Worm (Caenorhabditis elegans): Measurements from ENCODE around the gene ZK177.3.

The ZK177.3 gene

DNA sequence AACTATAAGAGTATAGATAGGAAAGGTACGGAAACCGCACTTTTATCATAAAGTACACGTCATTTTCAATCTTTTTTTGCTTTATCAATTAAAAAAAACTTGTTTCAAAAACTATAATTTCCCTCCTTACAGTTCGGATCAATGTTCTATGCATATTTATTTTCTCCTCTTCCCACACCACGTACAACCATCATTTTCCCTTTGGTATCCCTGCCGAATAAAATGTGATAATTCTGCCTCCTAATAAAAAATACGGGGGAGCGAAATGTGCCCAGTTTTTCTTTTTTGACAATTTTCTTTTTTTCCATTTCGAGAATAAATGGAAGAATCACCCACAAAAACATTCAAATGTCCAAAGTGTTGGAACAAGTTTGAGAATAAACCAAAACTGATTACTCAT is at the start of gene ZK177.3:
TSS of gene ZK177.3 (plus strand) at position 301 of the 400 bp plus-strand sequence.
- TF ChIP-seq pat-9 (tag; optimal IDR thresholded peaks at IDR 0.05): no peak
- no peak for TF ChIP-seq pax-1 (tag; optimal IDR thresholded peaks at IDR 0.05)
- no peak for TF ChIP-seq unc-86 (tag; optimal IDR thresholded peaks at IDR 0.05)
- TF ChIP-seq pha-2 (tag; optimal IDR thresholded peaks at IDR 0.05): no peak
- TF ChIP-seq sdc-2 (tag; optimal IDR thresholded peaks at IDR 0.05): no peak
- no peak for TF ChIP-seq pqm-1 (tag; optimal IDR thresholded peaks at IDR 0.05)
- no peak for TF ChIP-seq Y22D7AL.16 (tag; optimal IDR thresholded peaks at IDR 0.05)
- TF ChIP-seq sox-4 (tag; optimal IDR thresholded peaks at IDR 0.05): no peak
- no peak for TF ChIP-seq rnt-1 (tag; optimal IDR thresholded peaks at IDR 0.05)
- no peak for TF ChIP-seq F13H6.1 (tag; optimal IDR thresholded peaks at IDR 0.05)
- TF ChIP-seq lin-11 (tag; optimal IDR thresholded peaks at IDR 0.05): no peak
- no peak for TF ChIP-seq pha-4 (tag; optimal IDR thresholded peaks at IDR 0.05)

DNA sequence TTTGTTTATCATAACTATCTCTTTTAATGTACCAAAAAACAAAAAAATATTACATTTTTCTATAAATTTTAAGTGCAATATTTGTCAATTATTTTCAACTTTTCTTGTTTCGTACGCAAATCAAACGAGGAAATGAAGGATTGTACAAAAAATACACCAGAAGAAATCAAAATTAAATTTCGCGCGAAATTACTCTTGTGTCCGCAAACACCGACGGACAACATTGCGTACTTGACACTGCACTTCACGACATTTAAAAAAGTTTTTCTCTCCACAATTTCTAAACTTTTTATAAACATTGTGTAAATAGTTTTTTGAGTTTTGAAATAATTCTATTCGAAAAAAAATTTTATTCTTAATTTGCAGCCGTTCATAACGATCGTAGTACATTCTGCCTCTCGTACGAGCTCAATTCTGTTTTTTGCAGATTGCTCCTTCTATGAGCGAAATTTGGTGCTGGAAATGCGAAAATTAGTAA is 41.7 kb upstream of the ZK177.3 start, which contains the start of gene mrps-16:
TSS of gene mrps-16 (plus strand) at position 428 of the 478 bp plus-strand sequence.
- peak; percentile 1 for TF ChIP-seq unc-86 (tag; optimal IDR thresholded peaks at IDR 0.05)
- no peak for TF ChIP-seq ceh-2 (tag; optimal IDR thresholded peaks at IDR 0.05)
- TF ChIP-seq unc-42 (tag; optimal IDR thresholded peaks at IDR 0.05): peak; percentile 53

DNA sequence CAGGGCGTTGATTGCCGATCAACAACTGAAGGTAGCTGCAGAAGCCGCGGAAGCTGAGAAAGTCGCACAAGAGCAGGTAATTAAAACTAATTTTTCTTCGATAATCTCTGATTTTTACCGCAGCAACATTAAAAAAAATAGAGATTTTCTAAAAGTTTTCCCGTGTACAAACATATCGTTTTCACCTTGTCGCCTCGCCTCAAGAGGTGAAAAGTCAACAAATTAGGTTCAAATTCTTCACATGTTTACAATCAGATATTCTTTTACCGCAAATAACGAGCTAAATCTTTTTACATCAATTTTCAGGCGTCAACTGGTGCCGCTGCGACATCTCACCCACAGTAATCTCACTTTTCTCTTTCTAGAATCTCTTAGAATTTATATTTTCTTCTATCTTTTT is 40.7 kb upstream of the ZK177.3 start, which contains the start of gene ilcr-2:
TSS of gene ilcr-2 (plus strand) at position 301 of the 400 bp plus-strand sequence.
- TF ChIP-seq ceh-14 (tag; optimal IDR thresholded peaks at IDR 0.05) (no peak), unc-42 (tag; optimal IDR thresholded peaks at IDR 0.05) (no peak), ceh-18 (tag; optimal IDR thresholded peaks at IDR 0.05) (no peak), hlh-8 (tag; optimal IDR thresholded peaks at IDR 0.05) (no peak), ets-4 (tag; optimal IDR thresholded peaks at IDR 0.05) (no peak), dmd-4 (tag; optimal IDR thresholded peaks at IDR 0.05; ENCODE audit: borderline replicate concordance) (no peak)

DNA sequence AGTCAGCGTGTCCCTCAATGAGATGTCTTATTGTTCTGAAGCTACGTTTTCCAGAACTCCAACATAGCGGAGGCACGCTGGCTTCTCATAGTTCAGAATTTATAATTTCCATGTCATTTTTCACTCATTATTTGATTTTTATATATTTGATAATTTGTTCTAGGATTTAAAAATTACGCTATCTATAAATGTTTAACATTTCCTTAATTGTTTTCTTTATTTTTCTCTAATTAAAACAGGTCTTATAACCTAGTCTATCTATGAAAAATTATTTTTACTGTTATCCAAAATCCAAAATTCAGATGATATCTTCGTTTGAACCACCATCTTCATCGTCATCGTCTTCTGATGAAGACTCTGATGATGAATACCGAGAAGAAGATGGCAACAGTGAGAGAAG is 37.3 kb upstream of the ZK177.3 start, which contains the start of gene F56D1.1:
TSS of gene F56D1.1 (plus strand) at position 301 of the 400 bp plus-strand sequence.
- TF ChIP-seq unc-55 (GFP tag; optimal IDR thresholded peaks at IDR 0.05) (no peak), fkh-10 (GFP tag; optimal IDR thresholded peaks at IDR 0.05) (no peak), madf-2 (tag; optimal IDR thresholded peaks at IDR 0.05) (no peak), rnt-1 (tag; optimal IDR thresholded peaks at IDR 0.05) (no peak), sox-4 (tag; optimal IDR thresholded peaks at IDR 0.05) (no peak), hlh-30 (tag; optimal IDR thresholded peaks at IDR 0.05; ENCODE audit: insufficient read depth) (no peak), ceh-48 (tag; optimal IDR thresholded peaks at IDR 0.05) (no peak), dmd-4 (tag; optimal IDR thresholded peaks at IDR 0.05; ENCODE audit: borderline replicate concordance) (no peak), dve-1 (tag; optimal IDR thresholded peaks at IDR 0.05) (no peak), ttx-3 (tag; optimal IDR thresholded peaks at IDR 0.05) (no peak), ceh-34 (tag; optimal IDR thresholded peaks at IDR 0.05) (no peak), nfya-1 (tag; optimal IDR thresholded peaks at IDR 0.05) (no peak)

DNA sequence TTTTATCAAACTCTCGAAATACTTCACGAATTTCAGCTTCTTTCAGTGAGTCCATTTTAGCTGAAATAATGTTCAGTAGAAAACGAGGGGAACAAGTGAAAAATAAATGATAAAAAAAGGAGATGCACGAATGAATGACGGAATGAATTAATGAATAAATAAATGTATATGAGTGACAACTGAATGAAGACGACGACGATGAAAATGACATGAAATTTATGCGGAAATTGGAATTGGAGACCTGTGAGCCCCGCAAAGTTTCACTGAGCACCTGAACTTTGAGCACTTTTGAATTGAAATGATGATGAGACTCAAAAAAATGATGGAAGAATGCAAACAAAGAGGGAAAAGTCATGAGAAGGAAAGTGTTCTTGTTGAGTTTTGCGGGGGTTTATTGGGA is 33.7 kb upstream of the ZK177.3 start, which contains the start of gene cal-8:
TSS of gene cal-8 (minus strand) at position 60 of the 400 bp plus-strand sequence.
- TF ChIP-seq ztf-16 (tag; optimal IDR thresholded peaks at IDR 0.05) (no peak), sox-2 (GFP tag; IDR thresholded peaks at IDR 0.05) (no peak), K02D7.2 (tag; optimal IDR thresholded peaks at IDR 0.05) (no peak), madf-2 (tag; optimal IDR thresholded peaks at IDR 0.05) (no peak), che-1 (tag; optimal IDR thresholded peaks at IDR 0.05) (no peak)

DNA sequence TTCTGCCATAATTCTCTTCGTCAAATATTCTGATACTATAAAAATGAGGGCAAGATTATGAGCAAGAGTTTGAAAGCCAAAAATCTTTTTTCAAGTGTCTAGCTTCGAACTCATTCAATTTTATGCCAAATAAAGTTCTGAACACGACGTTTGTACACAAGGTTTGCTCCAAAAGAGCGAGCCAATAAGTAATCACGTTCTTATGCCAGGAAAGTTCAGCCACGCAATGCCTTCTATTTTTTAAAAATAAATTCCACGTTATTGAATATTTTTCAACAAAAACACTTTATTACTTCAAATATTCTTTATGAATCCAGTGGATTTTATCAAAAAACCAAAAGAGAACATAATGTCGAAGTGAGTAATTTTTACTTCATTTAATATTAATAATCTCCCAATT is 27.8 kb upstream of the ZK177.3 start, which contains the start of gene nep-5:
TSS of gene nep-5 (plus strand) at position 301 of the 400 bp plus-strand sequence.
- TF ChIP-seq K02D7.2 (tag; optimal IDR thresholded peaks at IDR 0.05) (no peak), hlh-6 (tag; optimal IDR thresholded peaks at IDR 0.05) (no peak), lim-6 (tag; optimal IDR thresholded peaks at IDR 0.05) (no peak), lin-11 (tag; optimal IDR thresholded peaks at IDR 0.05) (no peak), unc-3 (GFP tag; conservative IDR thresholded peaks at IDR 0.05) (no peak), unc-3 (tag; optimal IDR thresholded peaks at IDR 0.05) (no peak)
